Worm (Caenorhabditis elegans): Measurements from ENCODE around the gene Y67D2.5.

The Y67D2.5 gene

ce11 chrIII:1495863-1496445 is 44.1 kb downstream of the Y67D2.5 start, which contains the start of the genes ave-1 and M01G5.1:
TSS of gene ave-1 (minus strand) at chrIII:1495975.
TSS of gene M01G5.1 (plus strand) at chrIII:1496401.
- no peak for TF ChIP-seq hlh-1 (tag; optimal IDR thresholded peaks at IDR 0.05)
- no peak for TF ChIP-seq nhr-28 (tag; optimal IDR thresholded peaks at IDR 0.05)
- TF ChIP-seq ces-1 (GFP tag; optimal IDR thresholded peaks at IDR 0.05): peak; percentile 87
- peak; percentile 49 for TF ChIP-seq lsy-2 (tag; optimal IDR thresholded peaks at IDR 0.05)
- TF ChIP-seq flh-1 (GFP tag; optimal IDR thresholded peaks at IDR 0.05): no peak
- no peak for TF ChIP-seq ceh-83 (GFP tag; optimal IDR thresholded peaks at IDR 0.05)

- no peak for TF ChIP-seq ceh-39 (tag; optimal IDR thresholded peaks at IDR 0.05)
- TF ChIP-seq unc-39 (tag; optimal IDR thresholded peaks at IDR 0.05): no peak
- TF ChIP-seq lin-13 (tag; optimal IDR thresholded peaks at IDR 0.05): no peak
- TF ChIP-seq tbx-8 (GFP tag; optimal IDR thresholded peaks at IDR 0.05): no peak
These were observed 44.8 kb downstream of the Y67D2.5 start, which contains the start of gene Y82E9BR.19 for ce11 chrIII:1495230-1495629. TSS of gene Y82E9BR.19 (minus strand) at chrIII:1495330.

Measured in whole organism, mixed stage, embryonic.